Worm (Caenorhabditis elegans) whole organism, L4/young adult: Measurements from ENCODE around the gene C50F7.9.

ENCODE experiments used
- W03F9.2 ChIP-seq: fragments of 150-350 bp; optimal IDR thresholded peaks from 2 replicates; lab custom pipeline; 2014; ENCODE audit warnings: missing biosample characterization, missing genetic modification characterization
- him-1 ChIP-seq: sonication (generic microtip); optimal IDR thresholded peaks from 2 replicates; lab custom pipeline; 2016; ENCODE audit warnings: missing genotype, missing genetic modification reagents, missing genetic modification characterization, missing compliant biosample characterization

DNA sequence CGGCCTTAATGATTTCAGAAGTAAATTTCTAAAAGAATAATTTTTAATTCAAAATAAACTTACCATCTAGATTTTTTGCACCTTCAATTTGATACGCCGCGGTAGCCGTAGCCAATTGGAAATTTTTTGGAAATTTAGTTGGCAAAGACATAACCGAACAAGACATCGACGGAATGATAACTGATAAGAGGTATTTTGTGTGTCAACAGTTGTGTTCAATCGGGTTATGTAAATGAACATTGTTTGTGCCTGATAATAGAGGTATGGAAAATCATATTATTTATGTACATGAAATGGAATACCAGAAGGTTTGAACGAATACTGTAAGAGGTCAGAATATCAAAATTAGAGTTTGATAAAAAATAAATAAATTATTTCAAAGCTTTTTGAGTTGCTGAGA, 16.0 kb upstream of the C50F7.9 start, which contains the start of gene klo-1:
- TF ChIP-seq him-1 (no peak), W03F9.2 (no peak)
